Worm (Caenorhabditis elegans) whole organism, L1 larva: ENCODE results near the gene Y54G2A.26.

ENCODE experiments used
- C04F5.9 ChIP-seq: sonication (generic microtip); optimal IDR thresholded peaks from 2 replicates; lab custom pipeline; 2016; ENCODE audit warnings: missing genetic modification characterization, missing compliant biosample characterization
- C16A3.4 ChIP-seq: fragments of 150-350 bp; optimal IDR thresholded peaks from 2 replicates; lab custom pipeline; 2014; ENCODE audit warnings: missing biosample characterization, missing genetic modification characterization
- Y116A8C.19 ChIP-seq: sonication (generic microtip); optimal IDR thresholded peaks from 2 replicates; lab custom pipeline; 2016; ENCODE audit warnings: missing compliant biosample characterization, missing genetic modification characterization, borderline replicate concordance
- alr-1 ChIP-seq: fragments of 200-800 bp; sonication (Bioruptor generic); optimal IDR thresholded peaks from 2 replicates; lab custom pipeline; 2018; ENCODE audit warnings: borderline replicate concordance, mild to moderate bottlenecking, missing genetic modification characterization, missing compliant biosample characterization
- aly-2 ChIP-seq: fragments of 150-350 bp; optimal IDR thresholded peaks from 2 replicates; lab custom pipeline; 2014; ENCODE audit warnings: missing biosample characterization, missing genetic modification characterization
- blmp-1 ChIP-seq: fragments of 150-350 bp; optimal IDR thresholded peaks from 2 replicates; lab custom pipeline; 2014; ENCODE audit warnings: missing biosample characterization, missing genetic modification characterization
- ceh-88 ChIP-seq: fragments of 200-800 bp; sonication (Bioruptor generic); IDR thresholded peaks from 2 replicates; pipeline ENCODE4 v1.3.6; 2022; ENCODE audit warnings: missing genetic modification characterization, missing compliant biosample characterization
- ces-1 ChIP-seq: fragments of 150-350 bp; optimal IDR thresholded peaks from 2 replicates; lab custom pipeline; 2014; ENCODE audit warnings: missing biosample characterization, missing genetic modification reagents, missing genetic modification characterization
- dsc-1 ChIP-seq: sonication (generic microtip); optimal IDR thresholded peaks from 2 replicates; lab custom pipeline; 2016; ENCODE audit warnings: mild to moderate bottlenecking, missing genetic modification characterization, missing compliant biosample characterization
- efl-1 ChIP-seq, 4 experiments: fragments of 150-350 bp; optimal IDR thresholded peaks in 3 of 4; peaks in 1 of 4; 1 replicate in 1 of 4; 2 replicates in 3 of 4; lab custom pipeline; 2014; ENCODE audit warnings: missing biosample characterization in 2 of 4, missing genetic modification characterization in 2 of 4, missing genetic modification reagents in 2 of 4
- efl-3 ChIP-seq: fragments of 200-800 bp; sonication (Bioruptor generic); optimal IDR thresholded peaks from 2 replicates; lab custom pipeline; 2018; ENCODE audit warnings: mild to moderate bottlenecking, missing genetic modification characterization, missing compliant biosample characterization
- egl-13 ChIP-seq: sonication (generic microtip); optimal IDR thresholded peaks from 2 replicates; lab custom pipeline; 2016; ENCODE audit warnings: missing genotype, missing genetic modification reagents, missing genetic modification characterization, missing compliant biosample characterization
- egl-27 ChIP-seq, 2 experiments: fragments of 150-350 bp in 1 of 2; sonication (generic microtip); optimal IDR thresholded peaks; 3 replicates each; lab custom pipeline; 2017 to 2018; ENCODE audit warnings: missing biosample characterization in 2 of 2, missing genetic modification characterization in 2 of 2, missing genetic modification reagents in 2 of 2
- elt-3 ChIP-seq, 6 experiments: fragments of 150-350 bp in 1 of 6; sonication (generic microtip); optimal IDR thresholded peaks; 2 replicates each; lab custom pipeline; 2017 to 2018; ENCODE audit warnings: missing biosample characterization in 6 of 6, missing genetic modification characterization in 6 of 6, inconsistent platforms in 1 of 6
- fkh-10 ChIP-seq: sonication (generic microtip); optimal IDR thresholded peaks from 2 replicates; lab custom pipeline; 2017; ENCODE audit warnings: missing biosample characterization, missing genetic modification reagents, missing genetic modification characterization
- fkh-4 ChIP-seq: sonication (generic microtip); optimal IDR thresholded peaks from 2 replicates; lab custom pipeline; 2016; ENCODE audit warnings: missing compliant biosample characterization, missing genetic modification characterization, borderline replicate concordance
- fkh-8 ChIP-seq: sonication (generic microtip); optimal IDR thresholded peaks from 2 replicates; lab custom pipeline; 2016; ENCODE audit warnings: mild to moderate bottlenecking, missing genetic modification characterization, missing compliant biosample characterization
- grh-1 ChIP-seq: fragments of 200-800 bp; sonication (Bioruptor generic); IDR thresholded peaks from 2 replicates; pipeline ENCODE4 v1.3.6; 2022; ENCODE audit warnings: missing genetic modification reagents, missing genetic modification characterization, missing compliant biosample characterization
- jun-1 ChIP-seq: fragments of 150-350 bp; optimal IDR thresholded peaks from 2 replicates; lab custom pipeline; 2014; ENCODE audit warnings: missing biosample characterization, missing genetic modification reagents, missing genetic modification characterization
- lin-15B ChIP-seq: fragments of 150-350 bp; sonication (generic microtip); optimal IDR thresholded peaks from 3 replicates; lab custom pipeline; 2014; ENCODE audit warnings: missing biosample characterization, missing genetic modification characterization
- mef-2 ChIP-seq: fragments of 150-350 bp; optimal IDR thresholded peaks from 2 replicates; lab custom pipeline; 2014; ENCODE audit warnings: missing biosample characterization, missing genetic modification characterization
- mep-1 ChIP-seq: fragments of 150-350 bp; optimal IDR thresholded peaks from 2 replicates; lab custom pipeline; 2014; ENCODE audit warnings: missing biosample characterization, missing genetic modification characterization
- nhr-11 ChIP-seq: fragments of 150-350 bp; optimal IDR thresholded peaks from 2 replicates; lab custom pipeline; 2014; ENCODE audit warnings: missing biosample characterization, missing genetic modification characterization
- nhr-12 ChIP-seq: sonication (generic microtip); optimal IDR thresholded peaks from 2 replicates; lab custom pipeline; 2017; ENCODE audit warnings: missing biosample characterization, missing genetic modification characterization
- nhr-20 ChIP-seq: sonication (generic microtip); optimal IDR thresholded peaks from 2 replicates; lab custom pipeline; 2016; ENCODE audit warnings: mild to moderate bottlenecking, missing genetic modification characterization, missing compliant biosample characterization
- nhr-28 ChIP-seq: fragments of 150-350 bp; optimal IDR thresholded peaks from 2 replicates; lab custom pipeline; 2014; ENCODE audit warnings: missing biosample characterization, missing genetic modification characterization
- nhr-47 ChIP-seq: sonication (generic microtip); optimal IDR thresholded peaks from 2 replicates; lab custom pipeline; 2016; ENCODE audit warnings: mild to moderate bottlenecking, missing genetic modification characterization, moderate library complexity, missing compliant biosample characterization
- nhr-71 ChIP-seq: sonication (generic microtip); optimal IDR thresholded peaks from 2 replicates; lab custom pipeline; 2016; ENCODE audit warnings: mild to moderate bottlenecking, missing genetic modification characterization, moderate library complexity, missing compliant biosample characterization
- nhr-76 ChIP-seq: sonication (generic microtip); optimal IDR thresholded peaks from 2 replicates; lab custom pipeline; 2017; ENCODE audit warnings: missing biosample characterization, missing genetic modification characterization
- nhr-77 ChIP-seq: fragments of 150-350 bp; optimal IDR thresholded peaks from 2 replicates; lab custom pipeline; 2014; ENCODE audit warnings: missing biosample characterization, missing genetic modification characterization
- nhr-85 ChIP-seq: sonication (generic microtip); peaks from one replicate; lab custom pipeline; 2016; ENCODE audit warnings: missing genetic modification characterization, inconsistent platforms, missing compliant biosample characterization
- nhr-90 ChIP-seq: sonication (generic microtip); optimal IDR thresholded peaks from 2 replicates; lab custom pipeline; 2016; ENCODE audit warnings: mild to moderate bottlenecking, missing genetic modification characterization, missing compliant biosample characterization; ENCODE audit not compliant: poor library complexity
- pax-3 ChIP-seq: fragments of 200-800 bp; sonication (Bioruptor generic); optimal IDR thresholded peaks from 2 replicates; lab custom pipeline; 2018; ENCODE audit warnings: mild to moderate bottlenecking, missing genetic modification characterization, moderate library complexity, missing compliant biosample characterization
- snpc-4 ChIP-seq: fragments of 150-350 bp; optimal IDR thresholded peaks from 2 replicates; lab custom pipeline; 2014; ENCODE audit warnings: missing biosample characterization, missing genetic modification characterization
- sox-4 ChIP-seq: sonication (generic microtip); optimal IDR thresholded peaks from 2 replicates; lab custom pipeline; 2016; ENCODE audit warnings: missing genetic modification characterization, missing compliant biosample characterization
- swsn-7 ChIP-seq: sonication (generic microtip); optimal IDR thresholded peaks from 2 replicates; lab custom pipeline; 2016; ENCODE audit warnings: missing genetic modification characterization, missing compliant biosample characterization
- tlp-1 ChIP-seq: fragments of 150-350 bp; optimal IDR thresholded peaks from 2 replicates; lab custom pipeline; 2014; ENCODE audit warnings: missing biosample characterization, missing genetic modification characterization
- unc-130 ChIP-seq: fragments of 150-350 bp; optimal IDR thresholded peaks from 2 replicates; lab custom pipeline; 2017; ENCODE audit warnings: missing biosample characterization, missing genetic modification characterization, inconsistent platforms
- unc-62 ChIP-seq: fragments of 150-350 bp; optimal IDR thresholded peaks from 2 replicates; lab custom pipeline; 2014; ENCODE audit warnings: missing biosample characterization, missing genetic modification reagents, missing genetic modification characterization
- unc-86 ChIP-seq: sonication (generic microtip); optimal IDR thresholded peaks from 2 replicates; lab custom pipeline; 2016; ENCODE audit warnings: missing genetic modification characterization, missing compliant biosample characterization
- vab-15 ChIP-seq: sonication (generic microtip); optimal IDR thresholded peaks from 2 replicates; lab custom pipeline; 2017; ENCODE audit warnings: missing genotype, mild to moderate bottlenecking, missing genetic modification characterization, missing compliant biosample characterization
- ztf-4 ChIP-seq: fragments of 150-350 bp; optimal IDR thresholded peaks from 2 replicates; lab custom pipeline; 2014; ENCODE audit warnings: missing biosample characterization, missing genetic modification characterization

Gene Y54G2A.26

DNA sequence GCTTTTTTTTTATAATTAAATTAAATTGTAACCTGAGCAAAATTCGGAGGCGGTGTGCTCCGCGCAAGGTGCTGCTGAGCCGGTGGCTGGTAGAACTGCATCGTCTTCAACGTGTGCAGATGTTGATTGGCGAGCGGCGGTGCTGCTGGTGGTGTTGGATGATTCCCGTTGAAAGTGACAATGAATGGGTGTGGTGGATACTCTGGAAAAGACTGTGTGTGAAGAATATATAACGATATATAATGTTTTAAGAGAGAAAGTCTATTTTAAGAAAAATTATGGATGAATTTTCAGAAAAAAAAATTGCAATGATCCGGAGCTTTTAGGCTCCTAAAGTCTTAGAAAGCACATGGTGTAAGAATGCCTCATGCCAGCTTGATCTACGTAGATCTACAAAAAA, at the start of gene Y54G2A.26:
Y54G2A.26 (minus strand) TSS at position 101 of the 400 bp plus-strand sequence.
- TF ChIP-seq unc-130 (tag; lab: Kevin White, UChicago): no peak
- no peak for TF ChIP-seq fkh-10 (GFP tag; lab: Kevin White, UChicago)
- no peak for TF ChIP-seq pax-3
- TF ChIP-seq egl-27 (tag; optimal IDR thresholded peaks at IDR 0.05; lab: Kevin White, UChicago): no peak
- no peak for TF ChIP-seq nhr-90 (tag; lab: Kevin White, UChicago)
- no peak for TF ChIP-seq efl-3
- no peak for TF ChIP-seq snpc-4
- TF ChIP-seq ces-1 (GFP tag; lab: Kevin White, UChicago): no peak
- TF ChIP-seq jun-1 (tag; lab: Kevin White, UChicago): no peak
- TF ChIP-seq elt-3 (tag; optimal IDR thresholded peaks at IDR 0.05; lab: Kevin White, UChicago): no peak
- TF ChIP-seq ztf-4 (tag; lab: Kevin White, UChicago): no peak
- TF ChIP-seq grh-1 (GFP tag; lab: Robert Waterston, UW): no peak
- TF ChIP-seq mef-2 (tag; lab: Kevin White, UChicago): no peak
- no peak for TF ChIP-seq nhr-77 (tag; lab: Kevin White, UChicago)
- no peak for TF ChIP-seq nhr-71 (tag; lab: Kevin White, UChicago)
- TF ChIP-seq lin-15B (tag; lab: Kevin White, UChicago): no peak
- no peak for TF ChIP-seq swsn-7 (tag; lab: Kevin White, UChicago)
- TF ChIP-seq C16A3.4: no peak
- TF ChIP-seq nhr-20 (tag; lab: Kevin White, UChicago): no peak
- no peak for TF ChIP-seq vab-15

DNA sequence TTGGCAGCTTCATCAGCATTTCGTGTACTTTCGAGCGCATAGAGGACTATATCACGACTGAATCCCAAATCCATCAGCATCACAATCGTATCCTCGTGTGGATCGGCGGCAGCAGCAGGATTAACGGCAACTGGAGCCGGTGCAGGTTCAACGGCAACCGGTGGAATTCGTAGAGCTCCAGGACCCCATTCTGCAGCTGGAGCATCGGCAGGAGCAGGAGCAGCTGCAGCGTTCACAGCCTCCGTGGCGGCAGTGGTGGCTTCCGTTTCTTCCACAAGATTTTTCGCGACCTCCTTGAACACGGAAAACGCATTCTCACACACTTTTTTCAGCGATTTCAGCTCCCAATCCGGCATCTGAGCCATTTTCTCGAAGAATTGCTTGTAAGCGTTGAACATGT, 48.9 kb upstream of the Y54G2A.26 start:
- no peak for TF ChIP-seq sox-4 (tag; lab: Kevin White, UChicago)
- no peak for TF ChIP-seq snpc-4
- TF ChIP-seq egl-13 (tag; lab: Kevin White, UChicago): no peak
- no peak for TF ChIP-seq alr-1
- no peak for TF ChIP-seq Y116A8C.19 (tag; lab: Kevin White, UChicago)
- TF ChIP-seq ceh-88: no peak
- TF ChIP-seq blmp-1 (tag; lab: Kevin White, UChicago): no peak
- no peak for TF ChIP-seq nhr-47 (tag; lab: Kevin White, UChicago)
- no peak for TF ChIP-seq nhr-85 (tag; lab: Kevin White, UChicago)
- no peak for TF ChIP-seq vab-15
- no peak for TF ChIP-seq unc-130 (tag; lab: Kevin White, UChicago)
- TF ChIP-seq aly-2: no peak
- no peak for TF ChIP-seq tlp-1
- no peak for TF ChIP-seq unc-62 (GFP tag; lab: Kevin White, UChicago)
- TF ChIP-seq nhr-76 (tag; lab: Kevin White, UChicago): no peak
- no peak for TF ChIP-seq fkh-4 (tag; lab: Kevin White, UChicago)

DNA sequence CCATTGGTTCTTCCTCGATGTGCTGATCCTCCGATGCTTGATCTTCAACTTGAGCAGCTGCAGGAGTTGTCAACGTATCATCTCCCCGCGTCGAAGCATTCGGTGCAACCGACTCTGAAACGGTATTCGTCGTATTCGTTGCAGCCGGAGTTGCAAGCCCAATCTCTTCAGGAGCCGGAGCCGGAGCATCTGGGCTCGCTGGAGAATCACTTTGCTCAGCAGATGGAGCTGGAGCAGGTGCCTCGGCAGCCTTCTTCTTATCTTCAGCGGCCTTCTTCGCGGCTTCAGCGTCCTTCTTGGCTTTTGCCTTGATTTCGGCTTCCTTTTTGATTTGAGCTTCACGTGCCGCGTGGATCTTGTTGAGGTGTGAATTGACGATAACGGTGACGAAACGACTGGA, 43.5 kb upstream of the Y54G2A.26 start:
- no peak for TF ChIP-seq nhr-20 (tag; lab: Kevin White, UChicago)
- TF ChIP-seq pax-3: no peak
- TF ChIP-seq fkh-8: no peak
- TF ChIP-seq egl-13 (tag; lab: Kevin White, UChicago): no peak
- no peak for TF ChIP-seq ceh-88
- TF ChIP-seq C04F5.9: no peak
- TF ChIP-seq nhr-71 (tag; lab: Kevin White, UChicago): no peak
- TF ChIP-seq dsc-1 (tag; lab: Kevin White, UChicago): no peak
- no peak for TF ChIP-seq mep-1 (tag; lab: Kevin White, UChicago)
- TF ChIP-seq nhr-28: no peak
- no peak for TF ChIP-seq efl-1 (optimal IDR thresholded peaks at IDR 0.05; lab: Kevin White, UChicago)
- TF ChIP-seq efl-1 (GFP tag; optimal IDR thresholded peaks at IDR 0.05 in 1 of 2; lab: Kevin White, UChicago): no peak
- no peak for TF ChIP-seq nhr-12 (tag; lab: Kevin White, UChicago)
- no peak for TF ChIP-seq unc-86 (tag; lab: Kevin White, UChicago)
- TF ChIP-seq unc-62 (GFP tag; lab: Kevin White, UChicago): no peak
- no peak for TF ChIP-seq nhr-11
